Worm (Caenorhabditis elegans): ENCODE measurements around the gene rcs-1.
A peak's percentile ranks its signal among the peaks of the same experiment; 100 is the strongest.

Gene rcs-1

DNA sequence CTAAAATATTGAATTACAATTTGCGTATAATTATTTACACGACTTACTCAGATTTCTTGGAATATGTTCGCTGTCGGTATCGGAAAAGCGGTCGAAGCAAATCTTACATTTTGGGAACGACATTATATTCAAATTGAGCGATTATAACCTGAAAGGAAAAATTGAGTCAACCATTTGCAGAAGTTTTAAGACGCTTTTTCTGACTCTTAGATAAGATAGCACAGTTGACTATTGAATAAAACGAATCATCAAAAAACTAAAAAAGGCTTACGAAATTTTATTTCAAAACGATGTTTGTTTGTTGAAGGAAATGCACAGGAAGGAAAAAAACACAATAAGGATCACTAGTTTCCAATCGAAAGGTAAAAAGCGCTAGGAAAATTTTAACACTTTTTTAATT is at the start of gene rcs-1:
Gene rcs-1 (minus strand): TSS at position 176 of the 400 bp plus-strand sequence.
- no peak for TF ChIP-seq ztf-7 (tag; optimal IDR thresholded peaks at IDR 0.05)
- no peak for TF ChIP-seq daf-16 (GFP tag; optimal IDR thresholded peaks at IDR 0.05)
- TF ChIP-seq daf-16 (tag; optimal IDR thresholded peaks at IDR 0.05): peak; percentile 6
- TF ChIP-seq pqm-1 (tag; optimal IDR thresholded peaks at IDR 0.05): peak; percentile 54

DNA sequence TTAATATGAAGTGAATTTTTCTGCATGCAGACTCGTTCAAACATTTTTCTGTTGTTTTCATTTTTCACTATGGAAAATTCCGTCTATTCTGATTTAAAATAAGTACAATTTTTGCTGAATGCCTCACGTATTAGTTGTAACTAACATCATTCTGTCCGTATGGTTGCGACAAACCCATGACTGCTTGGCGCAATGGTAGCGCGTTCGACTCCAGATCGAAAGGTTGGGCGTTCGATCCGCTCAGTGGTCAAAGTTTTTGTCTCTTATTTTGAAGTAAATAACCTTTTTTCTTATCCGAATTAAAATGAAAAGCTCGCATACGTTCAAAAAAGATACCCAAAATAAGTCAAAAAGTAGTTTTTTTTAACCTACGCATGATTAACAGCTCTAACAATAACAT is 48.8 kb upstream of the rcs-1 start:
- TF ChIP-seq nhr-6 (tag; optimal IDR thresholded peaks at IDR 0.05) (peak; percentile 19), mep-1 (tag; optimal IDR thresholded peaks at IDR 0.05) (peak; percentile 3), F26F4.8 (GFP tag; conservative IDR thresholded peaks at IDR 0.05) (peak; percentile 60; the same call in 1 of the 2 replicates), hmg-1.1 (GFP tag; IDR thresholded peaks at IDR 0.05) (0 out of 2 replicates have a peak, but pooled peaks have one; percentile 39), lim-7 (GFP tag; IDR thresholded peaks at IDR 0.05) (no peak), ZK546.5 (tag; optimal IDR thresholded peaks at IDR 0.05) (no peak), jun-1 (tag; optimal IDR thresholded peaks at IDR 0.05) (no peak), daf-16 (GFP tag; optimal IDR thresholded peaks at IDR 0.05) (peak in 1 of 2 experiments; percentile 26), daf-16 (tag; optimal IDR thresholded peaks at IDR 0.05) (no peak), egl-27 (tag; optimal IDR thresholded peaks at IDR 0.05) (no peak), pha-4 (GFP tag; IDR thresholded peaks at IDR 0.05) (peak; percentile 37; the same call in 1 of the 2 replicates), pha-4 (tag; optimal IDR thresholded peaks at IDR 0.05) (no peak), lsy-2 (tag; optimal IDR thresholded peaks at IDR 0.05) (no peak), aha-1 (tag) (peak; percentile 40), hlh-30 (tag; optimal IDR thresholded peaks at IDR 0.05; ENCODE audit: insufficient read depth) (peak; percentile 45), nhr-48 (tag; optimal IDR thresholded peaks at IDR 0.05) (no peak), snpc-1.2 (GFP tag; IDR thresholded peaks at IDR 0.05) (peak; percentile 67; the same call in 1 of the 2 replicates), madf-5 (GFP tag; IDR thresholded peaks at IDR 0.05) (peak in 1 of 2 experiments; percentile 51; a peak in 1 of 4 replicates)

DNA sequence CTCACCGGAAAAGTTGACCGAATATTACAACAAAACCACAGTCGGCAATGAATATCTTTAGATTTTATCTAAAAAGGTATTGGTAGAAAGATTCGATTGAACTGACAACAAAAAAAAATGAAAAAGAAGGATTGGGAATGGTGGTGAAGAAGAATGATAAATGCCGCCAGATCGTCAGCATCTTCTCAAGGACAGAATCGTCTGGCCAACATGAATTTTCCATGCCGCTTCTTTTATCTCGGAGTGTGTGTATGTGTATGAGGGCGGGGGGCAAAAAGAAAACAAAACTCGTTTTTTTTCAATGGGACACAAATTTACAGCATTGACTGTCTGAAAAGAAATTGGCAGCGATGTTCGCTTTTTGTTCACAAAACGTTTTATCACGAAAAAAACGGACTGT is 47.5 kb upstream of the rcs-1 start:
- peak; percentile 47 for TF ChIP-seq mxl-3 (GFP tag; optimal IDR thresholded peaks at IDR 0.05)
- TF ChIP-seq F44E2.7 (GFP tag; IDR thresholded peaks at IDR 0.05): no peak
- no peak for TF ChIP-seq lin-29 (GFP tag; IDR thresholded peaks at IDR 0.05)

DNA sequence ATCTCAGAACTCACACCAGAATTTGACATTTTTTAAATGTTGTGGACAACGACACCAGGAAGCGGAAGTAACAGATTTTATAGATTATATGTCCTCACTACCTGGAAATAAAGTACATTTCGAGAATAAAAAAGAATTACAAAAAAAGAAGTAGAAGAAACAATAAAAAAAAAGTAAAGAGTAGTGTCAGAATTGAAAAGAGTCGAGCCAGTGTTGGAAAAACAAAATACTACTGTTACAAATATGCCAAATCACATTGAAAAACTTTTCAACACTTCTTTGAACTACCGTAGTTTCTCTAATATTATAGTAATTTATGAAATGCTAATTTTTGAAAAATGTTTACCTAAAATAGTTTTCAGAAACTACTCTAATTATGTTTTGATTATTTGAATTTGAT is 46.4 kb upstream of the rcs-1 start, which contains the start of gene C06E2.1:
Gene C06E2.1 (minus strand): TSS at position 101 of the 400 bp plus-strand sequence.
- TF ChIP-seq nhr-41 (GFP tag; IDR thresholded peaks at IDR 0.05) (no peak), mdt-29 (GFP tag; IDR thresholded peaks at IDR 0.05) (no peak), fkh-10 (GFP tag; optimal IDR thresholded peaks at IDR 0.05) (no peak), F10B5.3 (tag; optimal IDR thresholded peaks at IDR 0.05) (no peak)

DNA sequence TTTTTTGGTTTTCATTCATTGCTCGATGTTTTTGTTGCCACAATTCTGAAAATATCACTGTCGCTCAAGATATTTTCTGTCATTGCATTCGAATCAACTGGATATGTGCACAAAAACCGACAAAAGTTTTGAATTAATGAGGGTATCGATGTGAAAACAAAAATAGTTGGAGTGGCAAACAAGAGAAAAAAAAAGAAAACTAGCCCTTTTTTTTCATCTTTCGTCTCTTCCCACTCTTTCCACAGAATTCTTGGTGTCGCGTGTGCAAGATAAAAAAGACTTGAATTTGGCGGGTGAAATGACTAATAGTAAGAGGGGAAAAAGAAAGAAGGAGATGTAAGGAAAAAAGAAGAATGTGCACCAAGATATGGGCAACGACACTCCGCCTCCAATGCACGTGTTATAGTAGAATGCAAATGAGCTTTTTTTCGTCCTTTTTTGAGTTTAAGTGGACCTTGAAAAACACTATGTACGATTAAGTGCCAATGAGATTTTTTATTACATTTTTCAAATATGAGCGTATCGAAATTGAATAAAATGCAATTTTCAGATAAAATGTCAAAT is 40.9 kb upstream of the rcs-1 start, which contains the start of the genes ubc-22 and ubc-21:
Gene ubc-22 (minus strand): TSS at position 51 of the 564 bp plus-strand sequence.
Gene ubc-21 (plus strand): TSS at position 514 of the 564 bp plus-strand sequence.
- TF ChIP-seq hlh-30 (tag; optimal IDR thresholded peaks at IDR 0.05; ENCODE audit: insufficient read depth) (peak; percentile 20), mdl-1 (tag; optimal IDR thresholded peaks at IDR 0.05) (peak in 1 of 2 experiments; percentile 67), unc-62 (GFP tag; optimal IDR thresholded peaks at IDR 0.05 in 1 of 2) (peak in 1 of 2 experiments; percentile 3), unc-62 (tag; optimal IDR thresholded peaks at IDR 0.05) (no peak), snpc-1.2 (GFP tag; IDR thresholded peaks at IDR 0.05) (no peak), lin-38 (GFP tag; IDR thresholded peaks at IDR 0.05) (no peak), T20F7.1 (GFP tag; optimal IDR thresholded peaks at IDR 0.05) (peak; percentile 5), dpl-1 (GFP tag; optimal IDR thresholded peaks at IDR 0.05) (peak; percentile 13)
